Worm (Caenorhabditis elegans) whole organism, L4 larva: Measurements from ENCODE around the gene ttc-17.

Source experiments
- F44E2.7 ChIP-seq: fragments of 200-800 bp; sonication (Bioruptor generic); IDR thresholded peaks from 2 replicates; pipeline ENCODE4 v2.1.2; 2022; ENCODE audit warnings: missing genetic modification characterization, missing compliant biosample characterization
- ama-1 ChIP-seq: fragments of 150-350 bp; optimal IDR thresholded peaks from 2 replicates; lab custom pipeline; 2014; ENCODE audit warnings: inconsistent platforms, mixed read lengths
- dpl-1 ChIP-seq: fragments of 150-350 bp; optimal IDR thresholded peaks from 2 replicates; lab custom pipeline; 2014; ENCODE audit warnings: missing biosample characterization, missing genetic modification reagents, missing genetic modification characterization
- egl-43 ChIP-seq: fragments of 200-800 bp; sonication (Bioruptor generic); IDR thresholded peaks from 2 replicates; pipeline ENCODE4 v1.3.6; 2022; ENCODE audit warnings: missing genetic modification reagents, missing genetic modification characterization, missing compliant biosample characterization
- hlh-30 ChIP-seq: sonication (generic microtip); optimal IDR thresholded peaks from 2 replicates; lab custom pipeline; 2017; ENCODE audit warnings: antibody characterized with exemption, mild to moderate bottlenecking, missing genetic modification characterization, missing compliant biosample characterization; ENCODE audit not compliant: insufficient read depth
- lin-39 ChIP-seq: fragments of 150-350 bp; optimal IDR thresholded peaks from 2 replicates; lab custom pipeline; 2014; ENCODE audit warnings: missing biosample characterization, missing genetic modification reagents, missing genetic modification characterization
- pha-4 ChIP-seq, 2 experiments: fragments of 150-350 bp in 1 of 2; fragments of 200-800 bp in 1 of 2; sonication (Bioruptor generic) in 1 of 2; IDR thresholded peaks in 1 of 2; optimal IDR thresholded peaks in 1 of 2; 2 replicates each; pipeline versions ENCODE4 v1.3.6 to Lab custom; 2014 to 2022; ENCODE audit warnings: missing genetic modification characterization in 2 of 2, missing genetic modification reagents in 2 of 2, missing biosample characterization in 1 of 2, missing compliant biosample characterization in 1 of 2

- TF ChIP-seq egl-43 (GFP tag; lab: Robert Waterston, UW) (no peak), dpl-1 (GFP tag; lab: Kevin White, UChicago) (no peak), lin-39 (no peak), hlh-30 (tag; lab: Kevin White, UChicago) (peak; percentile 46), ama-1 (lab: Kevin White, UChicago) (no peak), F44E2.7 (GFP tag; lab: Robert Waterston, UW) (no peak), pha-4 (GFP tag; IDR thresholded peaks at IDR 0.05; lab: Robert Waterston, UW) (no peak), pha-4 (tag; optimal IDR thresholded peaks at IDR 0.05; lab: Kevin White, UChicago) (no peak)
Measured at ce11 chrV:8964055-8964758, 7.4 kb downstream of the ttc-17 start, which contains the start of gene nhr-44.
